ENCODE assay signal across 1 fruit fly cellular context in the genomic region with DNA sequence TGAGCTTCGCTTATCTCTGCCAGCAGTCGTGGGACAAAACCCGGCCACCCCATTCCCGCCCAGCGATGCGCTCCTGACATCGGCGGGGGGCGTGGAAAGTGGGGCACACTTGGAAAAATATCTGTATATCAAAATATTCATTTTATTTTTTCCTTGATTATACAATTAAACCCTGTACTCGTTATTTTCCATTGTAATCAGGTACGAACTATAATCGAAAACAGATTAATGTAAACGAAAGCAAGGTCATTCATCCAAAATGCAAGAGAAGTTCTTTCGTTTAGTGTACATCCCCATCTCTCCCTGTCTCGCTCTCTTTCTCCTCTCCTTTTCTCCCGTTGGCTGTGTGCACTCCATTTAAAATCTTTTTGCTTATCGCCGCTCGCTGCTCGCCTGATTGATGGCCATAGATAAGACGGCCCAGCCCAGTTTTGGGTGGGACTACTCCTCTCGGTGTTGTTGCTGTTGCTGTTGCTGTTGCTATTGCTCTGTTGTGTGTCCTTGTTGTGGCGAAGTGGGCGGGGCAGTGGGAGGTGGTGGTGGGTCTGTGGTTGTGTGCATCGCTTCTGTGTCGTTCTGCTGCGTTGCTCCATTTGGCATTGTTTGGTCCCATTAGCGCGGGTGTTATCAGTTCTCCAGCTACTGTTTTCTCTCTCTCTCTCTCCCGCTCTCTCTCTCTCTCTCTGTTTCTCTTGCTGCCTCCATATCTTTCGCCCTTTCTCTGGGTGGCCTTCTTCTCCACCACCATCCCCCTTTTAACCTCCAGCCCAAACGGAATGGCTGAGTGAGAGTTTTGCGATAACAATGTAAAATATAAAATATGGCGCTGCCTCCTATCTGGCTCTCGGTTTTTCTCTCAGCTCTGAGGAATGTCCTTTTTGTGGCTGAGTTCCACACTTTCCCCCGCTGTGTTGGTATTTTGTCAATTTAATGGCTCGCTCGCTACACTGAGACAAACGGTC.
TF ChIP-seq lines count a peak whose summit lies in the region.

No protein-coding gene starts in this region.

TF ChIP-seq in whole organism, embryonic, 481 proteins besides CTCF, POLR2A, EP300 and RAD21 (continued from another document and continues in another):
- no peak for TF ChIP-seq toy (GFP tag; IDR thresholded peaks at IDR 0.05; lab: Robert Waterston, UW)
- no peak for TF ChIP-seq CG7928 (GFP tag; optimal IDR thresholded peaks at IDR 0.05; lab: Kevin White, UChicago)
- peak; percentile 70 for TF ChIP-seq CG15601 (tag; optimal IDR thresholded peaks at IDR 0.05; lab: Kevin White, UChicago)
- TF ChIP-seq CG13624 (GFP tag; optimal IDR thresholded peaks at IDR 0.05; lab: Kevin White, UChicago), result peak; percentile 19
- peak; percentile 86 for TF ChIP-seq CG10979 (tag; optimal IDR thresholded peaks at IDR 0.05; lab: Kevin White, UChicago)
- peak; percentile 68 for TF ChIP-seq CG32532 (GFP tag; IDR thresholded peaks at IDR 0.05; lab: Robert Waterston, UW)
- peak; percentile 79; the same call in 2 of the 3 replicates for TF ChIP-seq CG34422 (GFP tag; IDR thresholded peaks at IDR 0.05; lab: Robert Waterston, UW)
- TF ChIP-seq da (GFP tag; optimal IDR thresholded peaks at IDR 0.05; lab: Kevin White, UChicago), result peak; percentile 37
- TF ChIP-seq Scr (GFP tag; IDR thresholded peaks at IDR 0.05; lab: Robert Waterston, UW; ENCODE audit: partially characterized antibody), result no peak
- peak; percentile 29 for TF ChIP-seq slp2 (GFP tag; optimal IDR thresholded peaks at IDR 0.05; lab: Kevin White, UChicago)
- TF ChIP-seq CG7556 (GFP tag; optimal IDR thresholded peaks at IDR 0.05; lab: Kevin White, UChicago), result peak; percentile 80
- TF ChIP-seq crp (GFP tag; optimal IDR thresholded peaks at IDR 0.05; lab: Kevin White, UChicago), result peak in 1 of 2 experiments; percentile 8
- peak; percentile 47 for TF ChIP-seq Mad (GFP tag; optimal IDR thresholded peaks at IDR 0.05; lab: Kevin White, UChicago)
- TF ChIP-seq Drgx (GFP tag; IDR thresholded peaks at IDR 0.05; lab: Robert Waterston, UW), result peak; percentile 61
- peak; percentile 51 for TF ChIP-seq CG18011 (GFP tag; optimal IDR thresholded peaks at IDR 0.05; lab: Kevin White, UChicago)
- TF ChIP-seq nmo (GFP tag; optimal IDR thresholded peaks at IDR 0.05; lab: Kevin White, UChicago), result peak; percentile 81
- no peak for TF ChIP-seq HLH4C (GFP tag; IDR thresholded peaks at IDR 0.05; lab: Robert Waterston, UW; ENCODE audit: partially characterized antibody)
- TF ChIP-seq mld (GFP tag; IDR thresholded peaks at IDR 0.05; lab: Robert Waterston, UW; ENCODE audit: partially characterized antibody), result no peak
- TF ChIP-seq sisA (GFP tag; IDR thresholded peaks at IDR 0.05; lab: Robert Waterston, UW), result peak; percentile 82
- TF ChIP-seq HLH54F (GFP tag; optimal IDR thresholded peaks at IDR 0.05; lab: Kevin White, UChicago), result peak; percentile 27
- TF ChIP-seq CG11723 (GFP tag; optimal IDR thresholded peaks at IDR 0.05; lab: Kevin White, UChicago), result peak; percentile 38
- TF ChIP-seq CG9437 (GFP tag; optimal IDR thresholded peaks at IDR 0.05; lab: Kevin White, UChicago), result peak; percentile 50
- no peak for TF ChIP-seq YL-1 (GFP tag; optimal IDR thresholded peaks at IDR 0.05; lab: Kevin White, UChicago)
- no peak for TF ChIP-seq hkb (optimal IDR thresholded peaks at IDR 0.05; lab: Kevin White, UChicago)
- peak; percentile 84 for TF ChIP-seq hkb (GFP tag; IDR thresholded peaks at IDR 0.05; lab: Robert Waterston, UW)
- TF ChIP-seq Bgb (GFP tag; IDR thresholded peaks at IDR 0.05; lab: Robert Waterston, UW; ENCODE audit: partially characterized antibody), result no peak
- peak; percentile 62 for TF ChIP-seq tgo (GFP tag; IDR thresholded peaks at IDR 0.05; lab: Robert Waterston, UW)
- no peak for TF ChIP-seq BEAF-32 (GFP tag; optimal IDR thresholded peaks at IDR 0.05; lab: Kevin White, UChicago)
- 0 out of 2 replicates have a peak, but pooled peaks have one; percentile 24 for TF ChIP-seq danr (GFP tag; IDR thresholded peaks at IDR 0.05; lab: Robert Waterston, UW)
- TF ChIP-seq Side (GFP tag; optimal IDR thresholded peaks at IDR 0.05; lab: Kevin White, UChicago), result peak; percentile 59
- peak; percentile 67 for TF ChIP-seq Ets65A (GFP tag; lab: Kevin White, UChicago)
- no peak for TF ChIP-seq emc (GFP tag; optimal IDR thresholded peaks at IDR 0.05; lab: Kevin White, UChicago)
- peak; percentile 89 for TF ChIP-seq CG31441 (GFP tag; IDR thresholded peaks at IDR 0.05; lab: Robert Waterston, UW)
- peak; percentile 65 for TF ChIP-seq BtbVII (GFP tag; optimal IDR thresholded peaks at IDR 0.05; lab: Kevin White, UChicago)
- peak; percentile 4 for TF ChIP-seq CG7271 (tag; optimal IDR thresholded peaks at IDR 0.05; lab: Kevin White, UChicago)
- TF ChIP-seq CG16863 (GFP tag; optimal IDR thresholded peaks at IDR 0.05; lab: Kevin White, UChicago), result peak; percentile 57
- peak; percentile 55 for TF ChIP-seq NfI (GFP tag; optimal IDR thresholded peaks at IDR 0.05; lab: Kevin White, UChicago)
- TF ChIP-seq CG18764 (GFP tag; optimal IDR thresholded peaks at IDR 0.05; lab: Kevin White, UChicago), result peak; percentile 49
- TF ChIP-seq CG30403 (GFP tag; optimal IDR thresholded peaks at IDR 0.05; lab: Kevin White, UChicago), result peak; percentile 80
- peak; percentile 86 for TF ChIP-seq phol (tag; optimal IDR thresholded peaks at IDR 0.05; lab: Kevin White, UChicago)
- peak; percentile 70; the same call in 1 of the 4 replicates for TF ChIP-seq chinmo (GFP tag; IDR thresholded peaks at IDR 0.05; lab: Robert Waterston, UW; ENCODE audit: partially characterized antibody)
- TF ChIP-seq corto (GFP tag; optimal IDR thresholded peaks at IDR 0.05; lab: Kevin White, UChicago), result no peak
- peak; percentile 32; the same call in 1 of the 2 replicates for TF ChIP-seq CG4360 (GFP tag; IDR thresholded peaks at IDR 0.05; lab: Robert Waterston, UW)
- peak; percentile 63; the same call in 1 of the 3 replicates for TF ChIP-seq CG11695 (GFP tag; IDR thresholded peaks at IDR 0.05; lab: Robert Waterston, UW)
- peak; percentile 75 for TF ChIP-seq CG14014 (GFP tag; IDR thresholded peaks at IDR 0.05; lab: Robert Waterston, UW)
- TF ChIP-seq CHES-1-like (GFP tag; optimal IDR thresholded peaks at IDR 0.05; lab: Kevin White, UChicago), result no peak
- peak; percentile 31 for TF ChIP-seq pho (GFP tag; optimal IDR thresholded peaks at IDR 0.05; lab: Kevin White, UChicago)
- TF ChIP-seq CG1529 (GFP tag; optimal IDR thresholded peaks at IDR 0.05; lab: Kevin White, UChicago), result peak; percentile 75
- no peak for TF ChIP-seq br (optimal IDR thresholded peaks at IDR 0.05; lab: Kevin White, UChicago)
- no peak for TF ChIP-seq CG31388 (GFP tag; optimal IDR thresholded peaks at IDR 0.05; lab: Kevin White, UChicago)
- no peak for TF ChIP-seq CG17612 (GFP tag; IDR thresholded peaks at IDR 0.05; lab: Robert Waterston, UW)
- peak; percentile 58 for TF ChIP-seq cato (GFP tag; optimal IDR thresholded peaks at IDR 0.05; lab: Kevin White, UChicago; ENCODE audit: borderline replicate concordance)
- no peak for TF ChIP-seq wek (GFP tag; optimal IDR thresholded peaks at IDR 0.05; lab: Kevin White, UChicago)
- TF ChIP-seq Hr3 (GFP tag; optimal IDR thresholded peaks at IDR 0.05; lab: Kevin White, UChicago), result peak; percentile 76
- TF ChIP-seq Neu2 (GFP tag; optimal IDR thresholded peaks at IDR 0.05; lab: Kevin White, UChicago; ENCODE audit: borderline replicate concordance), result no peak
- peak; percentile 71 for TF ChIP-seq CG12942 (GFP tag; optimal IDR thresholded peaks at IDR 0.05; lab: Kevin White, UChicago)
- peak; percentile 27 for TF ChIP-seq CG6765 (GFP tag; optimal IDR thresholded peaks at IDR 0.05; lab: Kevin White, UChicago)
- peak; percentile 67 to 70 for TF ChIP-seq dpn (GFP tag; optimal IDR thresholded peaks at IDR 0.05; lab: Kevin White, UChicago)
- peak; percentile 4 for TF ChIP-seq Hey (tag; optimal IDR thresholded peaks at IDR 0.05; lab: Kevin White, UChicago)
- TF ChIP-seq ttk (GFP tag; IDR thresholded peaks at IDR 0.05; lab: Robert Waterston, UW), result peak; percentile 71
- peak; percentile 64 for TF ChIP-seq Fer3 (tag; optimal IDR thresholded peaks at IDR 0.05; lab: Kevin White, UChicago)
- TF ChIP-seq repo (GFP tag; optimal IDR thresholded peaks at IDR 0.05; lab: Kevin White, UChicago), result no peak
- peak; percentile 73 for TF ChIP-seq CG10366 (GFP tag; IDR thresholded peaks at IDR 0.05; lab: Robert Waterston, UW)
- peak; percentile 78 for TF ChIP-seq Chrac-16 (GFP tag; optimal IDR thresholded peaks at IDR 0.05; lab: Kevin White, UChicago)
- peak; percentile 68; the same call in 1 of the 2 replicates for TF ChIP-seq CG14667 (GFP tag; IDR thresholded peaks at IDR 0.05; lab: Robert Waterston, UW)
- TF ChIP-seq jing (GFP tag; optimal IDR thresholded peaks at IDR 0.05; lab: Kevin White, UChicago), result peak; percentile 65
- TF ChIP-seq CG6654 (GFP tag; optimal IDR thresholded peaks at IDR 0.05; lab: Kevin White, UChicago), result peak; percentile 55
- TF ChIP-seq nau (GFP tag; optimal IDR thresholded peaks at IDR 0.05; lab: Kevin White, UChicago), result peak; percentile 74
- TF ChIP-seq Antp (GFP tag; optimal IDR thresholded peaks at IDR 0.05; lab: Kevin White, UChicago), result peak; percentile 60
- peak; percentile 50 for TF ChIP-seq vfl (GFP tag; optimal IDR thresholded peaks at IDR 0.05; lab: Kevin White, UChicago)
- peak; percentile 64; the same call in 2 of the 3 replicates for TF ChIP-seq otp (GFP tag; IDR thresholded peaks at IDR 0.05; lab: Robert Waterston, UW)
- TF ChIP-seq CG9932 (GFP tag; IDR thresholded peaks at IDR 0.05; lab: Robert Waterston, UW), result peak; percentile 53
- no peak; the same call in 1 of the 2 replicates for TF ChIP-seq GATAe (GFP tag; conservative IDR thresholded peaks at IDR 0.05; lab: Robert Waterston, UW)
- peak in 1 of 2 experiments; percentile 59 for TF ChIP-seq eve (GFP tag; optimal IDR thresholded peaks at IDR 0.05; lab: Kevin White, UChicago)
- peak; percentile 36 for TF ChIP-seq Deaf1 (tag; optimal IDR thresholded peaks at IDR 0.05; lab: Kevin White, UChicago)
- TF ChIP-seq sna (GFP tag; IDR thresholded peaks at IDR 0.05; lab: Robert Waterston, UW; ENCODE audit: partially characterized antibody), result no peak
- peak; percentile 69; the same call in 1 of the 3 replicates for TF ChIP-seq CG11093 (GFP tag; IDR thresholded peaks at IDR 0.05; lab: Robert Waterston, UW)
- TF ChIP-seq CG10565 (GFP tag; optimal IDR thresholded peaks at IDR 0.05; lab: Kevin White, UChicago), result no peak
- TF ChIP-seq CG2712 (tag; optimal IDR thresholded peaks at IDR 0.05; lab: Kevin White, UChicago), result peak; percentile 87
- no peak for TF ChIP-seq Adf1 (GFP tag; IDR thresholded peaks at IDR 0.05; lab: Robert Waterston, UW)
- peak; percentile 50 for TF ChIP-seq en (GFP tag; optimal IDR thresholded peaks at IDR 0.05; lab: Kevin White, UChicago)
- TF ChIP-seq HHEX (GFP tag; optimal IDR thresholded peaks at IDR 0.05; lab: Kevin White, UChicago), result peak; percentile 72
- peak; percentile 22 for TF ChIP-seq CG1792 (GFP tag; optimal IDR thresholded peaks at IDR 0.05; lab: Kevin White, UChicago)
- 0 out of 3 replicates have a peak, but pooled peaks have one; percentile 69 for TF ChIP-seq Mrtf (GFP tag; IDR thresholded peaks at IDR 0.05; lab: Robert Waterston, UW)
- TF ChIP-seq CG16813 (GFP tag; IDR thresholded peaks at IDR 0.05; lab: Robert Waterston, UW; ENCODE audit: partially characterized antibody), result no peak
- TF ChIP-seq pnt (GFP tag; optimal IDR thresholded peaks at IDR 0.05; lab: Kevin White, UChicago), result peak; percentile 70
- peak; percentile 64 for TF ChIP-seq CG14050 (GFP tag; IDR thresholded peaks at IDR 0.05; lab: Robert Waterston, UW)
- peak; percentile 37 for TF ChIP-seq jumu (GFP tag; optimal IDR thresholded peaks at IDR 0.05; lab: Kevin White, UChicago)
- no peak for TF ChIP-seq unc-4 (GFP tag; IDR thresholded peaks at IDR 0.05; lab: Robert Waterston, UW; ENCODE audit: partially characterized antibody)
- peak; percentile 38 for TF ChIP-seq Bdp1 (GFP tag; optimal IDR thresholded peaks at IDR 0.05; lab: Kevin White, UChicago)
- no peak for TF ChIP-seq disco-r (GFP tag; optimal IDR thresholded peaks at IDR 0.05; lab: Kevin White, UChicago)
- peak; percentile 49; the same call in 1 of the 2 replicates for TF ChIP-seq cas (GFP tag; IDR thresholded peaks at IDR 0.05; lab: Robert Waterston, UW)
- peak; percentile 58; the same call in 1 of the 3 replicates for TF ChIP-seq ase (GFP tag; IDR thresholded peaks at IDR 0.05; lab: Robert Waterston, UW)
- TF ChIP-seq CG33213 (GFP tag; optimal IDR thresholded peaks at IDR 0.05; lab: Kevin White, UChicago), result no peak
- peak; percentile 54; the same call in 1 of the 2 replicates for TF ChIP-seq gsb (GFP tag; IDR thresholded peaks at IDR 0.05; lab: Robert Waterston, UW)
- TF ChIP-seq wor (GFP tag; IDR thresholded peaks at IDR 0.05; lab: Robert Waterston, UW), result peak; percentile 69
- peak; percentile 59 for TF ChIP-seq Rx (GFP tag; IDR thresholded peaks at IDR 0.05; lab: Robert Waterston, UW)
- peak; percentile 62; the same call in 1 of the 3 replicates for TF ChIP-seq CG3726 (GFP tag; IDR thresholded peaks at IDR 0.05; lab: Robert Waterston, UW)
- peak; percentile 9 for TF ChIP-seq cg (GFP tag; optimal IDR thresholded peaks at IDR 0.05; lab: Kevin White, UChicago)
- TF ChIP-seq Atf-2 (GFP tag; optimal IDR thresholded peaks at IDR 0.05; lab: Kevin White, UChicago), result peak; percentile 57
- TF ChIP-seq ci (GFP tag; IDR thresholded peaks at IDR 0.05; lab: Robert Waterston, UW), result peak; percentile 93
- TF ChIP-seq knrl (GFP tag; IDR thresholded peaks at IDR 0.05; lab: Robert Waterston, UW; ENCODE audit: partially characterized antibody), result no peak
- peak; percentile 40 for TF ChIP-seq Dek (tag; optimal IDR thresholded peaks at IDR 0.05; lab: Kevin White, UChicago)
- TF ChIP-seq C15 (GFP tag; IDR thresholded peaks at IDR 0.05; lab: Robert Waterston, UW), result peak; percentile 61; the same call in 1 of the 3 replicates
- TF ChIP-seq zfh1 (GFP tag; IDR thresholded peaks at IDR 0.05; lab: Robert Waterston, UW), result peak; percentile 81
- peak; percentile 67 for TF ChIP-seq CG4820 (GFP tag; optimal IDR thresholded peaks at IDR 0.05; lab: Kevin White, UChicago)
- TF ChIP-seq CG5953 (GFP tag; IDR thresholded peaks at IDR 0.05; lab: Robert Waterston, UW), result peak; percentile 64; the same call in 1 of the 2 replicates
- peak; percentile 5 for TF ChIP-seq yki (optimal IDR thresholded peaks at IDR 0.05; lab: Kevin White, UChicago)
- peak; percentile 0 for TF ChIP-seq kay (GFP tag; optimal IDR thresholded peaks at IDR 0.05; lab: Kevin White, UChicago)
- no peak for TF ChIP-seq NK7.1 (GFP tag; optimal IDR thresholded peaks at IDR 0.05; lab: Kevin White, UChicago)
- peak; percentile 90 for TF ChIP-seq lab (GFP tag; optimal IDR thresholded peaks at IDR 0.05; lab: Kevin White, UChicago)
- TF ChIP-seq Ravus (GFP tag; IDR thresholded peaks at IDR 0.05; lab: Robert Waterston, UW), result peak; percentile 32
- peak; percentile 84 for TF ChIP-seq CG11504 (tag; optimal IDR thresholded peaks at IDR 0.05; lab: Kevin White, UChicago)
- peak; percentile 51; the same call in 2 of the 3 replicates for TF ChIP-seq Aef1 (GFP tag; IDR thresholded peaks at IDR 0.05; lab: Robert Waterston, UW)
- TF ChIP-seq ranshi (GFP tag; IDR thresholded peaks at IDR 0.05; lab: Robert Waterston, UW), result peak; percentile 71
